Fruit fly (Drosophila melanogaster) whole organism, wandering third instar larva: Measurements from ENCODE around the gene snRNP-U1-70K.

Experiments
- Abd-B ChIP-seq: fragments of >200 bp; optimal IDR thresholded peaks from 2 replicates; lab custom pipeline; 2017; ENCODE audit warnings: missing biosample characterization, missing genetic modification characterization
- CG32264 ChIP-seq: fragments of 200-800 bp; sonication (Bioruptor generic); optimal IDR thresholded peaks from 2 replicates; lab custom pipeline; 2016; ENCODE audit warnings: missing biosample characterization, missing genetic modification characterization
- CG9705 ChIP-seq: fragments of 200-800 bp; sonication (Bioruptor generic); optimal IDR thresholded peaks from 2 replicates; lab custom pipeline; 2018; ENCODE audit warnings: missing biosample characterization, mild to moderate bottlenecking, missing genetic modification characterization
- CrebA ChIP-seq: fragments of 200-800 bp; sonication (Bioruptor generic); optimal IDR thresholded peaks from 2 replicates; lab custom pipeline; 2016; ENCODE audit warnings: missing biosample characterization, mild to moderate bottlenecking, missing genetic modification characterization, borderline replicate concordance
- Dfd ChIP-seq: fragments of >200 bp; optimal IDR thresholded peaks from 2 replicates; lab custom pipeline; 2017; ENCODE audit warnings: missing biosample characterization, missing genetic modification characterization
- Dif ChIP-seq: fragments of 200-275, 200-300 bp; sonication (Bioruptor generic); optimal IDR thresholded peaks from 2 replicates; lab custom pipeline; 2018; ENCODE audit warnings: missing biosample characterization, missing genetic modification characterization; ENCODE audit not compliant: partially characterized antibody
- HLH106 ChIP-seq: fragments of 200-800 bp; optimal IDR thresholded peaks from 3 replicates; lab custom pipeline; 2019; ENCODE audit warnings: missing biosample characterization, mild to moderate bottlenecking, missing genetic modification characterization, moderate library complexity
- Hnf4 ChIP-seq: fragments of 200-800 bp; sonication (Bioruptor generic); optimal IDR thresholded peaks from 2 replicates; lab custom pipeline; 2016; ENCODE audit warnings: missing biosample characterization, mild to moderate bottlenecking, missing genetic modification characterization
- Hr78 ChIP-seq: fragments of >200 bp; optimal IDR thresholded peaks from 2 replicates; lab custom pipeline; 2017; ENCODE audit warnings: missing biosample characterization, missing genetic modification characterization
- Hr83 ChIP-seq: fragments of 200-300 bp; sonication (Bioruptor generic); optimal IDR thresholded peaks from 2 replicates; lab custom pipeline; 2016; ENCODE audit warnings: missing biosample characterization, mild to moderate bottlenecking, missing genetic modification characterization, moderate library complexity; ENCODE audit not compliant: poor library complexity, severe bottlenecking
- Jra ChIP-seq: sonication (Bioruptor generic); optimal IDR thresholded peaks from 2 replicates; lab custom pipeline; 2016; ENCODE audit warnings: missing biosample characterization, missing genetic modification characterization
- Mio ChIP-seq: sonication (Bioruptor generic); optimal IDR thresholded peaks from 2 replicates; lab custom pipeline; 2016; ENCODE audit warnings: missing biosample characterization, missing genetic modification characterization
- Myc ChIP-seq: fragments of >200 bp; optimal IDR thresholded peaks from 2 replicates; lab custom pipeline; 2017
- N ChIP-seq: fragments of >200 bp; optimal IDR thresholded peaks from 2 replicates; lab custom pipeline; 2018; ENCODE audit warnings: missing biosample characterization, missing external identifiers, missing genetic modification characterization
- OdsH ChIP-seq: fragments of 200-800 bp; sonication (Bioruptor generic); optimal IDR thresholded peaks from 2 replicates; lab custom pipeline; 2016; ENCODE audit warnings: missing biosample characterization, mild to moderate bottlenecking, missing genetic modification characterization
- Sp1 ChIP-seq: fragments of 200-800 bp; sonication (Bioruptor generic); optimal IDR thresholded peaks from 3 replicates; lab custom pipeline; 2019; ENCODE audit warnings: missing biosample characterization, mild to moderate bottlenecking, missing genetic modification characterization, moderate library complexity
- Vsx2 ChIP-seq: fragments of 200-300, 225-300 bp; sonication (Bioruptor generic); optimal IDR thresholded peaks from 2 replicates; lab custom pipeline; 2018; ENCODE audit warnings: missing biosample characterization, missing genetic modification characterization; ENCODE audit not compliant: partially characterized antibody
- br ChIP-seq: fragments of 200-800 bp; sonication (Bioruptor generic); optimal IDR thresholded peaks from 2 replicates; lab custom pipeline; 2016; ENCODE audit warnings: missing biosample characterization, missing genetic modification characterization
- brk ChIP-seq: fragments of 200-800 bp; sonication (Bioruptor generic); optimal IDR thresholded peaks from 2 replicates; lab custom pipeline; 2016; ENCODE audit warnings: missing biosample characterization, mild to moderate bottlenecking, missing genetic modification characterization
- dl ChIP-seq, 2 experiments: fragments of 175-275, 200-275 bp in 1 of 2; fragments of 200-275 bp in 1 of 2; sonication (Bioruptor generic); optimal IDR thresholded peaks; lab custom pipeline; 2018; ENCODE audit warnings: mild to moderate bottlenecking in 2 of 2, missing biosample characterization in 2 of 2, missing genetic modification characterization in 2 of 2, moderate library complexity in 2 of 2; ENCODE audit not compliant: partially characterized antibody in 2 of 2, insufficient read depth in 1 of 2
- dmrt93B ChIP-seq: fragments of 200-800 bp; sonication (Bioruptor generic); optimal IDR thresholded peaks from 2 replicates; lab custom pipeline; 2018; ENCODE audit warnings: missing biosample characterization, mild to moderate bottlenecking, missing genetic modification characterization
- dsf ChIP-seq: sonication (Bioruptor generic); optimal IDR thresholded peaks from 2 replicates; lab custom pipeline; 2016; ENCODE audit warnings: missing biosample characterization, missing genetic modification characterization, borderline replicate concordance
- ey ChIP-seq: fragments of 200-800 bp; sonication (Bioruptor generic); optimal IDR thresholded peaks from 2 replicates; lab custom pipeline; 2016; ENCODE audit warnings: missing biosample characterization, missing genetic modification characterization
- foxo ChIP-seq, 2 experiments: fragments of 200-800 bp; sonication (Bioruptor generic); optimal IDR thresholded peaks; 2 replicates in 1 of 2; 3 replicates in 1 of 2; lab custom pipeline; 2016 to 2017; ENCODE audit warnings: missing biosample characterization in 2 of 2, missing genetic modification characterization in 2 of 2
- fru ChIP-seq: fragments of 200-800 bp; sonication (Bioruptor generic); optimal IDR thresholded peaks from 3 replicates; lab custom pipeline; 2016; ENCODE audit warnings: missing biosample characterization, mild to moderate bottlenecking, missing genetic modification characterization
- h ChIP-seq: fragments of 200-800 bp; sonication (Bioruptor generic); optimal IDR thresholded peaks from 3 replicates; lab custom pipeline; 2016; ENCODE audit warnings: missing biosample characterization, mild to moderate bottlenecking, missing genetic modification characterization
- jim ChIP-seq: fragments of 175-275, 200-325 bp; sonication (Bioruptor generic); optimal IDR thresholded peaks from 2 replicates; lab custom pipeline; 2016; ENCODE audit warnings: missing biosample characterization, mild to moderate bottlenecking, missing genetic modification characterization
- lola ChIP-seq: fragments of >200 bp; optimal IDR thresholded peaks from 2 replicates; lab custom pipeline; 2017; ENCODE audit warnings: missing biosample characterization, missing genetic modification characterization
- pan ChIP-seq: fragments of >200 bp; optimal IDR thresholded peaks from 2 replicates; lab custom pipeline; 2017
- psq ChIP-seq: fragments of 200-800 bp; sonication (Bioruptor generic); optimal IDR thresholded peaks from 3 replicates; lab custom pipeline; 2017; ENCODE audit warnings: missing biosample characterization, mild to moderate bottlenecking, missing genetic modification characterization, moderate library complexity
- rgr ChIP-seq: fragments of 200-800 bp; sonication (Bioruptor generic); optimal IDR thresholded peaks from 3 replicates; lab custom pipeline; 2016; ENCODE audit warnings: missing biosample characterization, mild to moderate bottlenecking, missing genetic modification characterization
- sv ChIP-seq: fragments of 200-800 bp; sonication (Bioruptor generic); optimal IDR thresholded peaks from 3 replicates; lab custom pipeline; 2016; ENCODE audit warnings: missing biosample characterization, missing genetic modification characterization
- tai ChIP-seq: sonication (Bioruptor generic); optimal IDR thresholded peaks from 2 replicates; lab custom pipeline; 2016; ENCODE audit warnings: missing biosample characterization, missing genetic modification characterization
- usp ChIP-seq: fragments of >200 bp; optimal IDR thresholded peaks from 2 replicates; lab custom pipeline; 2017; ENCODE audit warnings: missing biosample characterization, missing genetic modification characterization
- woc ChIP-seq: sonication (Bioruptor generic); optimal IDR thresholded peaks from 2 replicates; lab custom pipeline; 2016; ENCODE audit warnings: missing biosample characterization, mild to moderate bottlenecking, missing genetic modification characterization

snRNP-U1-70K gene

dm6 chr2L:6920661-6921359 is 50.7 kb downstream of the snRNP-U1-70K start, which contains the start of gene Hrb27C:
Gene Hrb27C, plus strand, starts transcription at chr2L:6920704.
- TF ChIP-seq rgr (GFP tag; lab: Kevin White, UChicago) (peak; percentile 1), Myc (no peak), CrebA (GFP tag; lab: Kevin White, UChicago) (no peak), br (GFP tag; lab: Kevin White, UChicago) (no peak), dl (GFP tag; optimal IDR thresholded peaks at IDR 0.05; lab: Kevin White, UChicago; ENCODE audit: insufficient read depth in 1 of 2, partially characterized antibody in 2 of 2) (no peak), CG9705 (GFP tag; lab: Kevin White, UChicago) (no peak), N (GFP tag; lab: Kevin White, UChicago) (peak; percentile 79), Dif (GFP tag; lab: Kevin White, UChicago) (no peak), fru (GFP tag; lab: Kevin White, UChicago) (no peak), CG32264 (GFP tag; lab: Kevin White, UChicago) (no peak), brk (no peak), Mio (GFP tag; lab: Kevin White, UChicago) (no peak), pan (no peak), foxo (GFP tag; optimal IDR thresholded peaks at IDR 0.05; lab: Kevin White, UChicago) (no peak), tai (GFP tag; lab: Kevin White, UChicago) (no peak), Dfd (no peak), jim (no peak), ey (GFP tag; lab: Kevin White, UChicago) (no peak), woc (GFP tag; lab: Kevin White, UChicago) (peak; percentile 6), usp (GFP tag; lab: Kevin White, UChicago) (no peak), Vsx2 (GFP tag; lab: Kevin White, UChicago) (no peak), Abd-B (GFP tag; lab: Kevin White, UChicago) (no peak), Hr78 (GFP tag; lab: Kevin White, UChicago) (no peak), Hr83 (GFP tag; lab: Kevin White, UChicago) (peak; percentile 45), dmrt93B (no peak), OdsH (no peak), psq (GFP tag; lab: Kevin White, UChicago) (no peak), lola (GFP tag; lab: Kevin White, UChicago) (peak; percentile 34), HLH106 (tag; lab: Kevin White, UChicago) (no peak), h (GFP tag; lab: Kevin White, UChicago) (no peak), dsf (GFP tag; lab: Kevin White, UChicago) (no peak), Hnf4 (GFP tag; lab: Kevin White, UChicago) (no peak), Sp1 (GFP tag; lab: Kevin White, UChicago) (no peak), sv (GFP tag; lab: Kevin White, UChicago) (no peak), Jra (GFP tag; lab: Kevin White, UChicago) (no peak)
- TF ChIP-seq, all 38 proteins: peak for 5

dm6 chr2L:6919850-6920660 is 51.5 kb downstream of the snRNP-U1-70K start, which contains the start of gene x16:
Gene x16, minus strand, starts transcription at chr2L:6920210.
- TF ChIP-seq Myc (peak; percentile 14), Hr78 (GFP tag; lab: Kevin White, UChicago) (no peak), Sp1 (GFP tag; lab: Kevin White, UChicago) (no peak), rgr (GFP tag; lab: Kevin White, UChicago) (peak; percentile 9), foxo (GFP tag; optimal IDR thresholded peaks at IDR 0.05; lab: Kevin White, UChicago) (no peak), br (GFP tag; lab: Kevin White, UChicago) (no peak), tai (GFP tag; lab: Kevin White, UChicago) (no peak)
